Fruit fly (Drosophila melanogaster) whole organism, embryonic: Measurements from ENCODE around the gene Drice.

ENCODE experiments used
- B-H2 ChIP-seq: fragments of 200-800 bp; sonication (Bioruptor generic); optimal IDR thresholded peaks from 2 replicates; lab custom pipeline; 2018; ENCODE audit warnings: missing biosample characterization, mild to moderate bottlenecking, missing genetic modification characterization
- Bdp1 ChIP-seq: fragments of 200-800 bp; sonication (Bioruptor generic); optimal IDR thresholded peaks from 3 replicates; lab custom pipeline; 2016; ENCODE audit warnings: missing biosample characterization, missing genetic modification characterization
- CG11093 ChIP-seq: fragments of 200-800 bp; sonication (Bioruptor generic); IDR thresholded peaks from 3 replicates; pipeline ENCODE4 v1.3.6; 2022; ENCODE audit warnings: missing biosample characterization, missing genetic modification characterization
- CG12391 ChIP-seq: fragments of 200-800 bp; sonication (Bioruptor generic); optimal IDR thresholded peaks from 3 replicates; lab custom pipeline; 2018; ENCODE audit warnings: missing biosample characterization, mild to moderate bottlenecking, missing genetic modification characterization, moderate library complexity
- CG12769 ChIP-seq: fragments of 200-800 bp; sonication (Bioruptor generic); optimal IDR thresholded peaks from 2 replicates; lab custom pipeline; 2019; ENCODE audit warnings: missing biosample characterization, mild to moderate bottlenecking, missing genetic modification characterization, moderate library complexity
- CG15011 ChIP-seq: fragments of 200-800 bp; sonication (Bioruptor generic); optimal IDR thresholded peaks from 3 replicates; lab custom pipeline; 2018; ENCODE audit warnings: missing biosample characterization, mild to moderate bottlenecking, missing genetic modification characterization
- CG1602 ChIP-seq: fragments of 200-800 bp; sonication (Bioruptor generic); optimal IDR thresholded peaks from 3 replicates; lab custom pipeline; 2016; ENCODE audit warnings: missing biosample characterization, missing genetic modification characterization
- CG17612 ChIP-seq: fragments of 200-800 bp; sonication (Bioruptor generic); IDR thresholded peaks from 2 replicates; pipeline ENCODE4 v1.3.6; 2022; ENCODE audit warnings: missing biosample characterization, missing genetic modification characterization
- CG31388 ChIP-seq: fragments of 200-800 bp; sonication (Bioruptor generic); optimal IDR thresholded peaks from 2 replicates; lab custom pipeline; 2016; ENCODE audit warnings: missing biosample characterization, missing genetic modification characterization
- CG33557 ChIP-seq: fragments of 200-800 bp; sonication (Bioruptor generic); optimal IDR thresholded peaks from 2 replicates; lab custom pipeline; 2019; ENCODE audit warnings: missing biosample characterization, mild to moderate bottlenecking, missing genetic modification characterization, moderate library complexity
- CG4617 ChIP-seq: fragments of 200-800 bp; sonication (Bioruptor generic); optimal IDR thresholded peaks from 3 replicates; lab custom pipeline; 2016; ENCODE audit warnings: missing biosample characterization, missing genetic modification characterization, borderline replicate concordance
- CG4854 ChIP-seq: fragments of 200-800 bp; sonication (Bioruptor generic); optimal IDR thresholded peaks from 2 replicates; lab custom pipeline; 2016; ENCODE audit warnings: missing biosample characterization, missing genetic modification characterization, inconsistent platforms
- CG7839 ChIP-seq: fragments of 200-800 bp; sonication (Bioruptor generic); optimal IDR thresholded peaks from 3 replicates; lab custom pipeline; 2018; ENCODE audit warnings: missing biosample characterization, mild to moderate bottlenecking, missing genetic modification characterization, moderate library complexity
- CG7987 ChIP-seq: fragments of 200-800 bp; sonication (Bioruptor generic); optimal IDR thresholded peaks from 2 replicates; lab custom pipeline; 2018; ENCODE audit warnings: missing biosample characterization, mild to moderate bottlenecking, missing genetic modification characterization, moderate library complexity
- D ChIP-seq, 2 experiments: fragments of 200-800 bp in 1 of 2; fragments of >200 bp in 1 of 2; sonication (Bioruptor generic) in 1 of 2; optimal IDR thresholded peaks; 2 replicates in 1 of 2; 3 replicates in 1 of 2; lab custom pipeline; 2017; ENCODE audit warnings: mild to moderate bottlenecking in 1 of 2, missing biosample characterization in 1 of 2, missing genetic modification characterization in 1 of 2, missing genetic modification reagents in 1 of 2
- Dip3 ChIP-seq: fragments of 200-800 bp; sonication (Bioruptor generic); optimal IDR thresholded peaks from 3 replicates; lab custom pipeline; 2016; ENCODE audit warnings: missing biosample characterization, missing genetic modification characterization
- Fer3 ChIP-seq: fragments of 200-800 bp; sonication (Bioruptor generic); optimal IDR thresholded peaks from 2 replicates; lab custom pipeline; 2018; ENCODE audit warnings: missing biosample characterization, mild to moderate bottlenecking, missing genetic modification characterization, moderate library complexity
- H2.0 ChIP-seq: fragments of 200-800 bp; sonication (Bioruptor generic); IDR thresholded peaks from 2 replicates; pipeline ENCODE4 v1.3.6; 2022; ENCODE audit warnings: missing biosample characterization, missing genetic modification characterization
- HHEX ChIP-seq: fragments of 200-800 bp; sonication (Bioruptor generic); optimal IDR thresholded peaks from 3 replicates; lab custom pipeline; 2017; ENCODE audit warnings: missing biosample characterization, mild to moderate bottlenecking, missing genetic modification characterization, missing genetic modification reagents
- Hey ChIP-seq: fragments of 200-800 bp; sonication (Bioruptor generic); optimal IDR thresholded peaks from 3 replicates; lab custom pipeline; 2018; ENCODE audit warnings: missing biosample characterization, mild to moderate bottlenecking, missing genetic modification characterization
- Lim3 ChIP-seq: fragments of 200-800 bp; sonication (Bioruptor generic); IDR thresholded peaks from 2 replicates; pipeline ENCODE4 v1.3.6; 2022; ENCODE audit warnings: missing biosample characterization, missing genetic modification characterization
- MBD-R2 ChIP-seq: fragments of 200-800 bp; sonication (Bioruptor generic); IDR thresholded peaks from 2 replicates; pipeline ENCODE4 v1.3.6; 2022; ENCODE audit warnings: missing biosample characterization, missing genetic modification characterization
- Pdp1 ChIP-seq, 2 experiments: fragments of 200-800 bp; sonication (Bioruptor generic); optimal IDR thresholded peaks; 3 replicates each; lab custom pipeline; 2016; ENCODE audit warnings: missing biosample characterization in 2 of 2, missing genetic modification characterization in 2 of 2, mild to moderate bottlenecking in 1 of 2, moderate library complexity in 1 of 2
- Rx ChIP-seq: fragments of 200-800 bp; sonication (Bioruptor generic); IDR thresholded peaks from 2 replicates; pipeline ENCODE4 v1.3.6; 2022; ENCODE audit warnings: missing biosample characterization, missing genetic modification characterization
- Scr ChIP-seq: fragments of 200-800 bp; sonication (Bioruptor generic); IDR thresholded peaks from 2 replicates; pipeline ENCODE4 v1.3.6; 2022; ENCODE audit warnings: missing biosample characterization, missing genetic modification characterization; ENCODE audit not compliant: partially characterized antibody
- Side ChIP-seq: fragments of 200-800 bp; sonication (Bioruptor generic); optimal IDR thresholded peaks from 2 replicates; lab custom pipeline; 2016; ENCODE audit warnings: missing biosample characterization, missing genetic modification characterization
- Vsx1 ChIP-seq: fragments of 200-800 bp; sonication (Bioruptor generic); optimal IDR thresholded peaks from 2 replicates; lab custom pipeline; 2017; ENCODE audit warnings: missing biosample characterization, mild to moderate bottlenecking, missing genetic modification characterization, missing genetic modification reagents
- ara ChIP-seq: fragments of 200-800 bp; sonication (Bioruptor generic); IDR thresholded peaks from 2 replicates; pipeline ENCODE4 v1.3.6; 2022; ENCODE audit warnings: missing biosample characterization, missing genetic modification characterization
- bsh ChIP-seq, 2 experiments: fragments of 200-800 bp; sonication (Bioruptor generic); optimal IDR thresholded peaks; 2 replicates each; lab custom pipeline; 2017 to 2018; ENCODE audit warnings: mild to moderate bottlenecking in 2 of 2, missing biosample characterization in 2 of 2, missing genetic modification characterization in 2 of 2, moderate library complexity in 1 of 2
- cas ChIP-seq: fragments of 200-800 bp; sonication (Bioruptor generic); IDR thresholded peaks from 2 replicates; pipeline ENCODE4 v1.3.6; 2022; ENCODE audit warnings: missing biosample characterization, missing genetic modification characterization
- cg ChIP-seq: fragments of 200-800 bp; sonication (Bioruptor generic); optimal IDR thresholded peaks from 3 replicates; lab custom pipeline; 2019; ENCODE audit warnings: missing biosample characterization, mild to moderate bottlenecking, missing genetic modification characterization, moderate library complexity
- chinmo ChIP-seq: fragments of 200-800 bp; sonication (Bioruptor generic); IDR thresholded peaks from 4 replicates; pipeline ENCODE4 v1.3.6; 2022; ENCODE audit warnings: missing biosample characterization, missing genetic modification characterization; ENCODE audit not compliant: partially characterized antibody
- crp ChIP-seq, 2 experiments: fragments of 200-800 bp; sonication (Bioruptor generic); optimal IDR thresholded peaks; 2 replicates in 1 of 2; 3 replicates in 1 of 2; lab custom pipeline; 2017; ENCODE audit warnings: missing biosample characterization in 2 of 2, missing genetic modification characterization in 2 of 2, mild to moderate bottlenecking in 1 of 2, moderate library complexity in 1 of 2
- fd3F ChIP-seq: fragments of 200-800 bp; sonication (Bioruptor generic); optimal IDR thresholded peaks from 2 replicates; lab custom pipeline; 2018; ENCODE audit warnings: missing biosample characterization, mild to moderate bottlenecking, missing genetic modification characterization, moderate library complexity
- gem ChIP-seq: fragments of 200-800 bp; sonication (Bioruptor generic); optimal IDR thresholded peaks from 2 replicates; lab custom pipeline; 2019; ENCODE audit warnings: missing biosample characterization, mild to moderate bottlenecking, missing genetic modification characterization, moderate library complexity
- jigr1 ChIP-seq: fragments of 200-800 bp; sonication (Bioruptor generic); IDR thresholded peaks from 3 replicates; pipeline ENCODE4 v1.3.6; 2022; ENCODE audit warnings: missing biosample characterization, missing genetic modification characterization
- oc ChIP-seq: fragments of 200-800 bp; sonication (Bioruptor generic); optimal IDR thresholded peaks from 2 replicates; lab custom pipeline; 2018; ENCODE audit warnings: missing biosample characterization, mild to moderate bottlenecking, missing genetic modification characterization, moderate library complexity
- odd ChIP-seq: fragments of 200-800 bp; sonication (Bioruptor generic); optimal IDR thresholded peaks from 2 replicates; lab custom pipeline; 2017; ENCODE audit warnings: missing biosample characterization, mild to moderate bottlenecking, missing genetic modification characterization
- org-1 ChIP-seq: fragments of 200-800 bp; sonication (Bioruptor generic); optimal IDR thresholded peaks from 2 replicates; lab custom pipeline; 2017; ENCODE audit warnings: missing biosample characterization, missing genetic modification characterization
- pita ChIP-seq: fragments of 200-800 bp; sonication (Bioruptor generic); optimal IDR thresholded peaks from 2 replicates; lab custom pipeline; 2017; ENCODE audit warnings: missing biosample characterization, mild to moderate bottlenecking, missing genetic modification characterization
- pros ChIP-seq: fragments of 200-800 bp; sonication (Bioruptor generic); optimal IDR thresholded peaks from 3 replicates; lab custom pipeline; 2019; ENCODE audit warnings: missing biosample characterization, mild to moderate bottlenecking, missing genetic modification characterization, moderate library complexity
- pum ChIP-seq: fragments of 200-800 bp; sonication (Bioruptor generic); optimal IDR thresholded peaks from 2 replicates; lab custom pipeline; 2016; ENCODE audit warnings: missing biosample characterization, missing genetic modification characterization
- rib ChIP-seq: fragments of 200-800 bp; sonication (Bioruptor generic); IDR thresholded peaks from 2 replicates; pipeline ENCODE4 v1.3.6; 2022; ENCODE audit warnings: missing biosample characterization, missing genetic modification characterization
- row ChIP-seq: fragments of 200-800 bp; sonication (Bioruptor generic); IDR thresholded peaks from 3 replicates; pipeline ENCODE4 v1.3.6; 2022; ENCODE audit warnings: missing biosample characterization, missing genetic modification characterization
- schlank ChIP-seq: fragments of 200-800 bp; sonication (Bioruptor generic); optimal IDR thresholded peaks from 2 replicates; lab custom pipeline; 2018; ENCODE audit warnings: missing biosample characterization, mild to moderate bottlenecking, missing genetic modification characterization
- sisA ChIP-seq: fragments of 200-800 bp; sonication (Bioruptor generic); IDR thresholded peaks from 2 replicates; pipeline ENCODE4 v1.3.6; 2022; ENCODE audit warnings: missing biosample characterization, missing genetic modification characterization
- trh ChIP-seq: fragments of 200-800 bp; sonication (Bioruptor generic); optimal IDR thresholded peaks from 2 replicates; lab custom pipeline; 2016; ENCODE audit warnings: missing biosample characterization, missing genetic modification characterization
- unc-4 ChIP-seq: fragments of 200-800 bp; sonication (Bioruptor generic); IDR thresholded peaks from 2 replicates; pipeline ENCODE4 v1.3.6; 2022; ENCODE audit warnings: missing biosample characterization, missing genetic modification characterization; ENCODE audit not compliant: partially characterized antibody

Gene Drice

DNA sequence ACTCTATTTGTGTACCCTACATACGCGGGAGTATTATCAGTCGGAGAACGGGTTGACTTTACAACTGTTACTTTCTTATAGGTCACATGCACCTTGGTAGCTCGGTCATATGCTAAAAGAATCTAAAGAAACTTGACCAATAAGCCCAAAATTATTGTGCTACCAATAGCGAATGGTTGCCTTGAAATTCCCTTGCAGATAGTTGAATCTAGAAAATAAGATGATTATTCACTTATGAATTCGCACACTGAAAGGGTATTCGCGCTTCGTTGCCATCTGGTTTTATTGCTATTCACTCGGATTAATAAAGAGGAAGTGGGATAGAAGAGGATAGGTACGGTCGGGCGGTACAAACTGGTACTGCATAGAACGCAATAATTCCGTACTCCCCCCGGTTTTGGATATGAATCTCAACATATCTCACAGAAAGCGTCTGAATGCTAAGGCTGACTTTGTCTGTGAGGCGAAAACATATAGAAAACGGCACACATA is 25.6 kb upstream of the Drice start (continued):
- peak; percentile 48 for TF ChIP-seq schlank
- peak; percentile 55 for TF ChIP-seq CG15011 (GFP tag; lab: Kevin White, UChicago)
- peak; percentile 53; the same call in 1 of the 3 replicates for TF ChIP-seq CG11093 (GFP tag; lab: Robert Waterston, UW)
- TF ChIP-seq Bdp1: peak; percentile 54
- TF ChIP-seq org-1 (GFP tag; lab: Kevin White, UChicago): peak; percentile 48
- TF ChIP-seq Rx (GFP tag; lab: Robert Waterston, UW): peak; percentile 31; the same call in 1 of the 2 replicates
- TF ChIP-seq chinmo (GFP tag; lab: Robert Waterston, UW): no peak
- TF ChIP-seq HHEX (GFP tag; lab: Kevin White, UChicago): peak; percentile 59
- no peak for TF ChIP-seq D (optimal IDR thresholded peaks at IDR 0.05; lab: Kevin White, UChicago)
- TF ChIP-seq D (GFP tag; optimal IDR thresholded peaks at IDR 0.05; lab: Kevin White, UChicago): peak; percentile 19
- peak; percentile 78 for TF ChIP-seq Dip3 (GFP tag; lab: Kevin White, UChicago)
- peak; percentile 65 to 70 for TF ChIP-seq Pdp1 (GFP tag; optimal IDR thresholded peaks at IDR 0.05; lab: Kevin White, UChicago)
- no peak for TF ChIP-seq CG33557 (GFP tag; lab: Kevin White, UChicago)
- peak; percentile 64 for TF ChIP-seq B-H2
- TF ChIP-seq bsh (GFP tag; optimal IDR thresholded peaks at IDR 0.05; lab: Kevin White, UChicago): peak; percentile 56 to 57
- peak; percentile 94 for TF ChIP-seq row
- TF ChIP-seq odd (GFP tag; lab: Kevin White, UChicago): peak; percentile 61
- TF ChIP-seq pum: peak; percentile 67
- no peak for TF ChIP-seq unc-4
- TF ChIP-seq CG4854 (GFP tag; lab: Kevin White, UChicago): peak; percentile 56
- TF ChIP-seq CG12769 (tag; lab: Kevin White, UChicago): peak; percentile 90
- no peak for TF ChIP-seq Scr (GFP tag; lab: Robert Waterston, UW)
- TF ChIP-seq Vsx1 (GFP tag; lab: Kevin White, UChicago): no peak
- TF ChIP-seq Hey (tag; lab: Kevin White, UChicago): no peak
- peak; percentile 84 for TF ChIP-seq gem (tag; lab: Kevin White, UChicago)
- TF ChIP-seq MBD-R2 (GFP tag; lab: Robert Waterston, UW): peak; percentile 56; the same call in 1 of the 2 replicates
- peak; percentile 33; the same call in 1 of the 2 replicates for TF ChIP-seq H2.0
- TF ChIP-seq CG17612 (GFP tag; lab: Robert Waterston, UW): 0 out of 2 replicates have a peak, but pooled peaks have one; percentile 48
- TF ChIP-seq fd3F (GFP tag; lab: Kevin White, UChicago): peak; percentile 81
- peak; percentile 56 for TF ChIP-seq rib (GFP tag; lab: Robert Waterston, UW)
- TF ChIP-seq sisA (GFP tag; lab: Robert Waterston, UW): peak; percentile 77; the same call in 1 of the 2 replicates
- TF ChIP-seq CG7987 (GFP tag; lab: Kevin White, UChicago): peak; percentile 0
- 0 out of 3 replicates have a peak, but pooled peaks have one; percentile 38 for TF ChIP-seq jigr1 (GFP tag; lab: Robert Waterston, UW)
- TF ChIP-seq CG4617: peak; percentile 19
- peak; percentile 38 for TF ChIP-seq oc (tag; lab: Kevin White, UChicago)
- TF ChIP-seq CG31388 (GFP tag; lab: Kevin White, UChicago): no peak
- no peak for TF ChIP-seq pita (GFP tag; lab: Kevin White, UChicago)
- peak; percentile 66 for TF ChIP-seq CG1602 (GFP tag; lab: Kevin White, UChicago)
- TF ChIP-seq cas (GFP tag; lab: Robert Waterston, UW): peak; percentile 61
- TF ChIP-seq crp (GFP tag; optimal IDR thresholded peaks at IDR 0.05; lab: Kevin White, UChicago): peak in 1 of 2 experiments; percentile 30
- TF ChIP-seq ara (GFP tag; lab: Robert Waterston, UW): peak; percentile 36; the same call in 1 of the 2 replicates
- TF ChIP-seq cg (GFP tag; lab: Kevin White, UChicago): no peak
- peak; percentile 85 for TF ChIP-seq CG7839 (tag; lab: Kevin White, UChicago)
- TF ChIP-seq CG12391 (tag; lab: Kevin White, UChicago): peak; percentile 79
- TF ChIP-seq pros (GFP tag; lab: Kevin White, UChicago): no peak
- TF ChIP-seq Fer3 (tag; lab: Kevin White, UChicago): peak; percentile 84
- peak; percentile 34 for TF ChIP-seq Side (GFP tag; lab: Kevin White, UChicago)
- TF ChIP-seq trh (GFP tag; lab: Kevin White, UChicago): peak; percentile 27
- TF ChIP-seq Lim3 (GFP tag; lab: Robert Waterston, UW): no peak
